Worm (Caenorhabditis elegans): ENCODE measurements around the gene fmi-1.

fmi-1 gene

DNA sequence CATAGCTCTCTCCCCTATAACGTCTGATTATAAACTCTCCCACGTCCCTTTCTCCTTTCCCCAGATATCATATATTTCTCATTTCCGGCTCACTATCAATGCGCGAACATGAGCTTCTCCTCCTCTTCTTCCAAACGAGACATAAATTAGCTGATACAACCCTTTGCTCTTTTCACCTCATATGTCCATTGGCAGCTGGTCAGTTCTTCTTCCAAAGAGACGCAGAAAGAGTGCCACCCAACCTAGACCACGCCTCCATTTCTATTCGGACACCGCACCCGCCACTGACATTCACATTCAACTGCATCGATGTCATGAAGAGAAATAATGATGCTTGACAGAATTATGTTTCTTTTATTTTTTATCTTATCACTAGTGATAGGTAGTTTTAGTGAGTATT is at the start of gene fmi-1:
Gene fmi-1, plus strand, starts transcription at position 301 of the 400 bp plus-strand sequence.
- TF ChIP-seq lin-32 (GFP tag; optimal IDR thresholded peaks at IDR 0.05) (no peak), nhr-237 (tag; optimal IDR thresholded peaks at IDR 0.05) (no peak), sptf-1 (tag; optimal IDR thresholded peaks at IDR 0.05) (peak; percentile 21), unc-39 (tag; optimal IDR thresholded peaks at IDR 0.05) (no peak), ztf-11 (tag; optimal IDR thresholded peaks at IDR 0.05) (no peak), cnd-1 (tag; optimal IDR thresholded peaks at IDR 0.05) (peak; percentile 37), ceh-43 (GFP tag; optimal IDR thresholded peaks at IDR 0.05) (no peak), drap-1 (GFP tag; optimal IDR thresholded peaks at IDR 0.05) (no peak), hlh-1 (tag; optimal IDR thresholded peaks at IDR 0.05) (no peak), zip-8 (tag; optimal IDR thresholded peaks at IDR 0.05) (no peak), ham-2 (GFP tag; optimal IDR thresholded peaks at IDR 0.05) (no peak), ces-1 (GFP tag; optimal IDR thresholded peaks at IDR 0.05) (no peak), unc-120 (tag; optimal IDR thresholded peaks at IDR 0.05; ENCODE audit: poor library complexity, severe bottlenecking) (no peak)

ce11 chrV:12970575-12971160 is 48.2 kb upstream of the fmi-1 start, which contains the start of gene pnn-1:
Gene pnn-1 (plus strand): TSS chrV:12971110.
- no peak for TF ChIP-seq lin-32 (GFP tag; optimal IDR thresholded peaks at IDR 0.05)
- peak; percentile 15 for TF ChIP-seq mep-1 (tag; optimal IDR thresholded peaks at IDR 0.05)
- TF ChIP-seq bed-3 (GFP tag; optimal IDR thresholded peaks at IDR 0.05) = no peak
- TF ChIP-seq ces-1 (GFP tag; optimal IDR thresholded peaks at IDR 0.05) = peak; percentile 79
- TF ChIP-seq cnd-1 (tag; optimal IDR thresholded peaks at IDR 0.05) = no peak
- peak; percentile 57 for TF ChIP-seq lsy-2 (tag; optimal IDR thresholded peaks at IDR 0.05)
- no peak for TF ChIP-seq unc-120 (tag; optimal IDR thresholded peaks at IDR 0.05; ENCODE audit: poor library complexity, severe bottlenecking)

- TF ChIP-seq drap-1 (GFP tag; optimal IDR thresholded peaks at IDR 0.05) = no peak
- no peak for TF ChIP-seq nhr-2 (tag; optimal IDR thresholded peaks at IDR 0.05)
- peak; percentile 66 for TF ChIP-seq zip-8 (tag; optimal IDR thresholded peaks at IDR 0.05)
Observed at ce11 chrV:12974047-12974446, 44.8 kb upstream of the fmi-1 start.

DNA sequence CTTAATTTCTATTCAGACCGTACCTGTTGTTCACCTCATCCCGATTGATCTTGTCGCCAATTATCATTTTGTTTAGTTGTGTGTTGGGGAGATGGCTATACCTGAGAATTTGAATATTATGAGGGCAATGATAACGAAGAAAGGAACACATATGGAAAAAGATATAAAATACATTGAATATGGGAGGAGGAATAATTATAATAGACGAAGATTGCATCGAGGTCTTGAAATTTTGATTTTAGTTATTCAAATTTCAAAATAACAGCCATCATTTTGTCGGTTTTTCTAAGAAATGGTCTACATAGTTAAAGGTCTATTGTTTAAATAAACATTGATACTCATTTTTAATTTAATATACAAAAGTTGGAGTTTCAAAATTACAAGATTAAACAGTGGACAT is 31.8 kb upstream of the fmi-1 start, which contains the start of gene shw-3:
Gene shw-3, minus strand, starts transcription at position 101 of the 400 bp plus-strand sequence.
- no peak for TF ChIP-seq lsy-2 (tag; optimal IDR thresholded peaks at IDR 0.05)
- TF ChIP-seq snpc-4 (tag; optimal IDR thresholded peaks at IDR 0.05) = no peak
- TF ChIP-seq ham-2 (GFP tag; optimal IDR thresholded peaks at IDR 0.05) = peak; percentile 21

DNA sequence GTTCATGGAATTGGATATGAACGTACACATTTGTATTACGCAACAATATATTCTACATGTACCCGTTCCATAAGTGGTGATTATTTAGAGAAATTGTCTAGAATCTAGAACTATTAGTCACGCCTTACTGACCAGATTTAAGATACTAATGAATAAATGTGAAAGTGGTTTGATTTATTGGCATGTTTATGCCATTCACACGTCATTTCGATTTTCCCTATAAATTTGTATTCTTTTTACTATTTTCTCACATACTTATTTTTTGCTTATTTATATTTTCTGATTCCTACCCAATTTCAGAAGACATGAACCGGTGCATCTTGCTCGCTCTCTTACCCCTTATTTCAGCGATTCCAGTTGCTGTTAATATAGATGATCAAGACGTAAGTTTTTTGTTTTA is 30.6 kb upstream of the fmi-1 start, which contains the start of gene F15B9.8:
Gene F15B9.8, plus strand, starts transcription at position 301 of the 400 bp plus-strand sequence.
- TF ChIP-seq zip-8 (tag; optimal IDR thresholded peaks at IDR 0.05) = peak; percentile 72
- peak; percentile 22 for TF ChIP-seq blmp-1 (tag; optimal IDR thresholded peaks at IDR 0.05)
- no peak for TF ChIP-seq drap-1 (GFP tag; optimal IDR thresholded peaks at IDR 0.05)

- TF ChIP-seq sem-2 (GFP tag; optimal IDR thresholded peaks at IDR 0.05) (no peak), drap-1 (GFP tag; optimal IDR thresholded peaks at IDR 0.05) (no peak), cnd-1 (tag; optimal IDR thresholded peaks at IDR 0.05) (no peak), ceh-43 (GFP tag; optimal IDR thresholded peaks at IDR 0.05) (no peak), unc-120 (tag; optimal IDR thresholded peaks at IDR 0.05; ENCODE audit: poor library complexity, severe bottlenecking) (no peak), M03D4.4 (tag; optimal IDR thresholded peaks at IDR 0.05) (no peak), nhr-2 (tag; optimal IDR thresholded peaks at IDR 0.05) (no peak)
Observed at ce11 chrV:12992891-12993290, 26.0 kb upstream of the fmi-1 start, which contains the start of the genes F15B9.11 and dsl-7. Gene F15B9.11 (minus strand): TSS chrV:12992895. Gene dsl-7 (plus strand): TSS chrV:12993150.

ce11 chrV:12995269-12995668 is 23.6 kb upstream of the fmi-1 start, which contains the start of gene far-5:
Gene far-5 (plus strand): TSS chrV:12995569.
- TF ChIP-seq bed-3 (GFP tag; optimal IDR thresholded peaks at IDR 0.05) (no peak), ces-1 (GFP tag; optimal IDR thresholded peaks at IDR 0.05) (no peak), pha-4 (tag; optimal IDR thresholded peaks at IDR 0.05) (no peak), drap-1 (GFP tag; optimal IDR thresholded peaks at IDR 0.05) (no peak), mep-1 (tag; optimal IDR thresholded peaks at IDR 0.05) (no peak), lin-32 (GFP tag; optimal IDR thresholded peaks at IDR 0.05) (no peak), flh-1 (GFP tag; optimal IDR thresholded peaks at IDR 0.05) (no peak), sptf-1 (tag; optimal IDR thresholded peaks at IDR 0.05) (no peak), nhr-12 (tag; optimal IDR thresholded peaks at IDR 0.05) (no peak), unc-120 (tag; optimal IDR thresholded peaks at IDR 0.05; ENCODE audit: poor library complexity, severe bottlenecking) (no peak), nhr-2 (tag; optimal IDR thresholded peaks at IDR 0.05) (no peak)

Measured in whole organism, mixed stage, embryonic.